Fruit fly (Drosophila melanogaster) whole organism, adult: ENCODE data around the gene Ns1.

Experiments
- CG11617 ChIP-seq: fragments of 200-800 bp; sonication (Bioruptor generic); optimal IDR thresholded peaks from 2 replicates; lab custom pipeline; 2017; ENCODE audit warnings: mild to moderate bottlenecking, missing biosample characterization, missing genetic modification reagents, missing genetic modification characterization
- CG14711 ChIP-seq: fragments of 200-800 bp; sonication (Bioruptor generic); optimal IDR thresholded peaks from 2 replicates; lab custom pipeline; 2018; ENCODE audit warnings: missing biosample characterization, mild to moderate bottlenecking, missing genetic modification characterization, moderate library complexity
- CG1620 ChIP-seq: fragments of 200-800 bp; sonication (Bioruptor generic); optimal IDR thresholded peaks from 2 replicates; lab custom pipeline; 2016; ENCODE audit warnings: missing biosample characterization, missing genetic modification characterization
- CG5204 ChIP-seq: fragments of 200-800 bp; sonication (Bioruptor generic); optimal IDR thresholded peaks from 2 replicates; lab custom pipeline; 2016; ENCODE audit warnings: missing biosample characterization, missing genetic modification characterization
- CG7101 ChIP-seq: fragments of 200-800 bp; sonication (Bioruptor generic); optimal IDR thresholded peaks from 2 replicates; lab custom pipeline; 2018; ENCODE audit warnings: missing biosample characterization, mild to moderate bottlenecking, missing genetic modification characterization, moderate library complexity
- Crg-1 ChIP-seq: fragments of 200-800 bp; sonication (Bioruptor generic); optimal IDR thresholded peaks from 2 replicates; lab custom pipeline; 2016; ENCODE audit warnings: missing biosample characterization, missing genetic modification characterization
- cnc ChIP-seq, 2 experiments: fragments of >200 bp; optimal IDR thresholded peaks; 2 replicates each; lab custom pipeline; 2017
- kay ChIP-seq: fragments of 200-800 bp; sonication (Bioruptor generic); peaks from one replicate; lab custom pipeline; 2016; ENCODE audit warnings: missing biosample characterization, missing genetic modification characterization, borderline replicate concordance

- TF ChIP-seq Crg-1, result no peak
- TF ChIP-seq CG5204 (GFP tag; lab: Kevin White, UChicago), result no peak
- no peak for TF ChIP-seq CG1620 (GFP tag; lab: Kevin White, UChicago)
- TF ChIP-seq CG14711 (tag; lab: Kevin White, UChicago), result no peak
- no peak for TF ChIP-seq CG7101 (tag; lab: Kevin White, UChicago)
- TF ChIP-seq cnc (optimal IDR thresholded peaks at IDR 0.05; lab: Kevin White, UChicago), result no peak
- TF ChIP-seq CG11617 (GFP tag; lab: Kevin White, UChicago), result no peak
- no peak for TF ChIP-seq kay (GFP tag; lab: Kevin White, UChicago)
Observed at dm6 chr3R:17121277-17121676, 48.8 kb upstream of the Ns1 start, which contains the start of gene CG42779.
